Worm (Caenorhabditis elegans) whole organism, L2 larva: ENCODE data around the gene C36E6.2.

ENCODE experiments used
- C34F6.9 ChIP-seq: fragments of 150-350 bp; optimal IDR thresholded peaks from 2 replicates; lab custom pipeline; 2014; ENCODE audit warnings: missing biosample characterization, missing genetic modification characterization
- F13H6.1 ChIP-seq: sonication (generic microtip); optimal IDR thresholded peaks from 2 replicates; lab custom pipeline; 2016; ENCODE audit warnings: missing genetic modification characterization, missing compliant biosample characterization
- R02D3.7 ChIP-seq: fragments of 150-350 bp; optimal IDR thresholded peaks from 2 replicates; lab custom pipeline; 2014; ENCODE audit warnings: missing biosample characterization, missing genetic modification characterization
- ZK546.5 ChIP-seq: sonication (generic microtip); optimal IDR thresholded peaks from 2 replicates; lab custom pipeline; 2017; ENCODE audit warnings: missing biosample characterization, missing genetic modification characterization
- aly-2 ChIP-seq: fragments of 150-350 bp; optimal IDR thresholded peaks from 2 replicates; lab custom pipeline; 2014; ENCODE audit warnings: missing biosample characterization, missing genetic modification characterization
- ama-1 ChIP-seq: fragments of 150-350 bp; optimal IDR thresholded peaks from 2 replicates; lab custom pipeline; 2018; ENCODE audit warnings: inconsistent platforms
- blmp-1 ChIP-seq: sonication (generic microtip); optimal IDR thresholded peaks from 2 replicates; lab custom pipeline; 2017; ENCODE audit warnings: missing genetic modification characterization, mild to moderate bottlenecking, missing compliant biosample characterization, antibody characterized with exemption, moderate library complexity; ENCODE audit not compliant: insufficient read depth
- ceh-16 ChIP-seq: fragments of 150-350 bp; optimal IDR thresholded peaks from 2 replicates; lab custom pipeline; 2014; ENCODE audit warnings: missing biosample characterization, missing genetic modification characterization
- ceh-82 ChIP-seq: fragments of 150-350 bp; optimal IDR thresholded peaks from 2 replicates; lab custom pipeline; 2014; ENCODE audit warnings: missing biosample characterization, missing genetic modification characterization
- crh-2 ChIP-seq: sonication (generic microtip); optimal IDR thresholded peaks from 2 replicates; lab custom pipeline; 2017; ENCODE audit warnings: missing biosample characterization, missing genetic modification characterization
- dmd-4 ChIP-seq: sonication (generic microtip); optimal IDR thresholded peaks from 2 replicates; lab custom pipeline; 2017; ENCODE audit warnings: missing biosample characterization, missing genetic modification characterization
- egl-27 ChIP-seq: sonication (generic microtip); optimal IDR thresholded peaks from 3 replicates; lab custom pipeline; 2017; ENCODE audit warnings: missing biosample characterization, missing genetic modification reagents, missing genetic modification characterization
- elt-1 ChIP-seq: fragments of 150-350 bp; optimal IDR thresholded peaks from 2 replicates; lab custom pipeline; 2014; ENCODE audit warnings: missing biosample characterization, missing genetic modification characterization
- elt-3 ChIP-seq: sonication (generic microtip); optimal IDR thresholded peaks from 2 replicates; lab custom pipeline; 2017; ENCODE audit warnings: missing biosample characterization, missing genetic modification characterization
- fos-1 ChIP-seq: fragments of 150-350 bp; optimal IDR thresholded peaks from 2 replicates; lab custom pipeline; 2014; ENCODE audit warnings: missing biosample characterization, missing genetic modification characterization
- gmeb-1 ChIP-seq: fragments of 150-350 bp; optimal IDR thresholded peaks from 2 replicates; lab custom pipeline; 2014; ENCODE audit warnings: missing biosample characterization, missing genetic modification characterization
- lin-11 ChIP-seq: fragments of 150-350 bp; sonication (generic microtip); optimal IDR thresholded peaks from 2 replicates; lab custom pipeline; 2014; ENCODE audit warnings: missing biosample characterization, missing genetic modification characterization, inconsistent platforms, mixed read lengths
- lin-13 ChIP-seq: fragments of 150-350 bp; optimal IDR thresholded peaks from 2 replicates; lab custom pipeline; 2014; ENCODE audit warnings: missing biosample characterization, missing genetic modification reagents, missing genetic modification characterization
- lin-39 ChIP-seq: fragments of 150-350 bp; optimal IDR thresholded peaks from 2 replicates; lab custom pipeline; 2014; ENCODE audit warnings: missing biosample characterization, missing genetic modification reagents, missing genetic modification characterization
- lsy-2 ChIP-seq, 2 experiments: fragments of 150-350 bp in 1 of 2; sonication (generic microtip) in 1 of 2; optimal IDR thresholded peaks; 2 replicates each; lab custom pipeline; 2014 to 2017; ENCODE audit warnings: missing biosample characterization in 2 of 2, missing genetic modification characterization in 2 of 2
- mab-5 ChIP-seq: fragments of 150-350 bp; optimal IDR thresholded peaks from 2 replicates; lab custom pipeline; 2014; ENCODE audit warnings: missing biosample characterization, missing genetic modification characterization
- mbf-1 ChIP-seq: sonication (generic microtip); optimal IDR thresholded peaks from 2 replicates; lab custom pipeline; 2017; ENCODE audit warnings: missing biosample characterization, missing genetic modification characterization
- mdl-1 ChIP-seq, 2 experiments: fragments of 150-350 bp in 1 of 2; sonication (generic microtip) in 1 of 2; optimal IDR thresholded peaks; 2 replicates each; lab custom pipeline; 2017; ENCODE audit warnings: missing biosample characterization in 2 of 2, missing genetic modification characterization in 2 of 2
- nhr-10 ChIP-seq: sonication (generic microtip); optimal IDR thresholded peaks from 2 replicates; lab custom pipeline; 2017; ENCODE audit warnings: missing biosample characterization, missing genetic modification characterization
- nhr-11 ChIP-seq: fragments of 150-350 bp; optimal IDR thresholded peaks from 2 replicates; lab custom pipeline; 2014; ENCODE audit warnings: missing biosample characterization, missing genetic modification characterization
- nhr-12 ChIP-seq: fragments of 150-350 bp; optimal IDR thresholded peaks from 2 replicates; lab custom pipeline; 2014; ENCODE audit warnings: missing biosample characterization, missing genetic modification characterization
- nhr-129 ChIP-seq: fragments of 150-350 bp; optimal IDR thresholded peaks from 2 replicates; lab custom pipeline; 2014; ENCODE audit warnings: missing biosample characterization, missing genetic modification characterization
- nhr-21 ChIP-seq: fragments of 150-350 bp; optimal IDR thresholded peaks from 2 replicates; lab custom pipeline; 2014; ENCODE audit warnings: missing biosample characterization, missing genetic modification characterization
- nhr-23 ChIP-seq: fragments of 150-350 bp; optimal IDR thresholded peaks from 2 replicates; lab custom pipeline; 2014; ENCODE audit warnings: missing biosample characterization, missing genetic modification reagents, missing genetic modification characterization
- nhr-237 ChIP-seq: fragments of 150-350 bp; optimal IDR thresholded peaks from 2 replicates; lab custom pipeline; 2014; ENCODE audit warnings: missing biosample characterization, missing genetic modification characterization
- nhr-25 ChIP-seq: fragments of 150-350 bp; sonication (generic microtip); optimal IDR thresholded peaks from 3 replicates; lab custom pipeline; 2014; ENCODE audit warnings: missing biosample characterization, missing genetic modification characterization
- nhr-6 ChIP-seq: fragments of 150-350 bp; optimal IDR thresholded peaks from 2 replicates; lab custom pipeline; 2014; ENCODE audit warnings: missing biosample characterization, missing genetic modification characterization
- nhr-77 ChIP-seq: fragments of 150-350 bp; optimal IDR thresholded peaks from 2 replicates; lab custom pipeline; 2014; ENCODE audit warnings: missing biosample characterization, missing genetic modification characterization
- peb-1 ChIP-seq: fragments of 150-350 bp; optimal IDR thresholded peaks from 2 replicates; lab custom pipeline; 2014; ENCODE audit warnings: missing biosample characterization, missing genetic modification characterization
- sem-4 ChIP-seq: fragments of 150-350 bp; optimal IDR thresholded peaks from 2 replicates; lab custom pipeline; 2014; ENCODE audit warnings: missing biosample characterization, missing genetic modification reagents, missing genetic modification characterization
- skn-1 ChIP-seq: sonication (generic microtip); optimal IDR thresholded peaks from 2 replicates; lab custom pipeline; 2017; ENCODE audit warnings: missing biosample characterization, missing genetic modification characterization
- sma-3 ChIP-seq: sonication (generic microtip); optimal IDR thresholded peaks from 2 replicates; lab custom pipeline; 2016; ENCODE audit warnings: missing genetic modification reagents, missing genetic modification characterization, missing compliant biosample characterization
- sma-9 ChIP-seq, 2 experiments: fragments of 150-350 bp in 1 of 2; sonication (generic microtip) in 1 of 2; optimal IDR thresholded peaks; 2 replicates each; lab custom pipeline; 2014 to 2016; ENCODE audit warnings: missing genetic modification characterization in 2 of 2, mild to moderate bottlenecking in 1 of 2, missing biosample characterization in 1 of 2, missing compliant biosample characterization in 1 of 2, missing genetic modification reagents in 1 of 2, moderate library complexity in 1 of 2
- snpc-4 ChIP-seq: fragments of 150-350 bp; optimal IDR thresholded peaks from 2 replicates; lab custom pipeline; 2014; ENCODE audit warnings: missing biosample characterization, missing genetic modification characterization
- unc-39 ChIP-seq: fragments of 150-350 bp; optimal IDR thresholded peaks from 2 replicates; lab custom pipeline; 2014; ENCODE audit warnings: missing biosample characterization, missing genetic modification characterization
- unc-55 ChIP-seq: fragments of 150-350 bp; sonication (generic microtip); optimal IDR thresholded peaks from 3 replicates; lab custom pipeline; 2014; ENCODE audit warnings: missing biosample characterization, missing genetic modification reagents, missing genetic modification characterization
- unc-62 ChIP-seq: fragments of 150-350 bp; optimal IDR thresholded peaks from 2 replicates; lab custom pipeline; 2014; ENCODE audit warnings: missing biosample characterization, missing genetic modification reagents, missing genetic modification characterization
- zag-1 ChIP-seq: fragments of 150-350 bp; optimal IDR thresholded peaks from 2 replicates; lab custom pipeline; 2014; ENCODE audit warnings: missing biosample characterization, missing genetic modification characterization
- ztf-1 ChIP-seq: fragments of 200-800 bp; sonication (Bioruptor generic); conservative IDR thresholded peaks from 2 replicates; pipeline ENCODE4 v1.3.6; 2022; ENCODE audit warnings: missing genetic modification characterization, missing compliant biosample characterization
- ztf-11 ChIP-seq: sonication (generic microtip); optimal IDR thresholded peaks from 2 replicates; lab custom pipeline; 2017; ENCODE audit warnings: missing biosample characterization, missing genetic modification characterization
- ztf-4 ChIP-seq: fragments of 150-350 bp; optimal IDR thresholded peaks from 2 replicates; lab custom pipeline; 2014; ENCODE audit warnings: missing biosample characterization, missing genetic modification characterization

C36E6.2 gene

ce11 chrX:17451410-17451809 is at the start of gene C36E6.2:
TSS of gene C36E6.2 (plus strand) at chrX:17451670.
- TF ChIP-seq ztf-11 (tag; lab: Kevin White, UChicago) (no peak), nhr-25 (peak; percentile 75), aly-2 (tag; lab: Kevin White, UChicago) (no peak), mdl-1 (tag; optimal IDR thresholded peaks at IDR 0.05; lab: Kevin White, UChicago) (peak; percentile 95 to 99), fos-1 (peak; percentile 58), unc-55 (GFP tag; lab: Kevin White, UChicago) (peak; percentile 73), R02D3.7 (tag; lab: Kevin White, UChicago) (no peak), unc-62 (GFP tag; lab: Kevin White, UChicago) (no peak), nhr-237 (no peak), gmeb-1 (tag; lab: Kevin White, UChicago) (peak; percentile 58), F13H6.1 (tag; lab: Kevin White, UChicago) (peak; percentile 73), nhr-77 (tag; lab: Kevin White, UChicago) (no peak), sma-9 (GFP tag; optimal IDR thresholded peaks at IDR 0.05; lab: Kevin White, UChicago) (peak; percentile 83), sma-9 (tag; optimal IDR thresholded peaks at IDR 0.05; lab: Kevin White, UChicago) (no peak), crh-2 (peak; percentile 89), nhr-11 (tag; lab: Kevin White, UChicago) (no peak), mbf-1 (tag; lab: Kevin White, UChicago) (no peak), ztf-1 (no peak), lsy-2 (tag; optimal IDR thresholded peaks at IDR 0.05; lab: Kevin White, UChicago) (peak; percentile 23 to 81), mab-5 (tag; lab: Kevin White, UChicago) (peak; percentile 65), dmd-4 (tag; lab: Kevin White, UChicago) (no peak), lin-39 (tag; lab: Kevin White, UChicago) (no peak), C34F6.9 (peak; percentile 85), nhr-10 (no peak), ZK546.5 (tag; lab: Kevin White, UChicago) (no peak), blmp-1 (peak; percentile 49), nhr-6 (tag; lab: Kevin White, UChicago) (peak; percentile 75), elt-3 (no peak), snpc-4 (tag; lab: Kevin White, UChicago) (no peak), nhr-129 (tag; lab: Kevin White, UChicago) (peak; percentile 92), elt-1 (tag; lab: Kevin White, UChicago) (no peak), skn-1 (tag; lab: Kevin White, UChicago) (peak; percentile 16), lin-11 (tag; lab: Kevin White, UChicago) (no peak), sma-3 (peak; percentile 66), sem-4 (peak; percentile 75), ztf-4 (tag; lab: Kevin White, UChicago) (no peak), nhr-23 (tag; lab: Kevin White, UChicago) (no peak), ama-1 (lab: Kevin White, UChicago) (no peak), ceh-82 (tag; lab: Kevin White, UChicago) (no peak), lin-13 (GFP tag; lab: Kevin White, UChicago) (peak; percentile 54), egl-27 (tag; lab: Kevin White, UChicago) (peak; percentile 40), nhr-21 (tag; lab: Kevin White, UChicago) (peak; percentile 74)
- TF ChIP-seq, all 48 proteins: peak for 20

ce11 chrX:17403058-17403457 is 48.4 kb upstream of the C36E6.2 start:
- TF ChIP-seq nhr-77 (tag; lab: Kevin White, UChicago), result no peak
- no peak for TF ChIP-seq blmp-1
- no peak for TF ChIP-seq ceh-16 (tag; lab: Kevin White, UChicago)
- no peak for TF ChIP-seq elt-1 (tag; lab: Kevin White, UChicago)
- no peak for TF ChIP-seq nhr-6 (tag; lab: Kevin White, UChicago)
- TF ChIP-seq snpc-4 (tag; lab: Kevin White, UChicago), result no peak
- TF ChIP-seq aly-2 (tag; lab: Kevin White, UChicago), result no peak
- no peak for TF ChIP-seq zag-1 (tag; lab: Kevin White, UChicago)
- TF ChIP-seq peb-1, result no peak
- TF ChIP-seq nhr-11 (tag; lab: Kevin White, UChicago), result no peak
- TF ChIP-seq nhr-21 (tag; lab: Kevin White, UChicago), result no peak
- TF ChIP-seq ceh-82 (tag; lab: Kevin White, UChicago), result no peak
- no peak for TF ChIP-seq sma-9 (GFP tag; optimal IDR thresholded peaks at IDR 0.05; lab: Kevin White, UChicago)
- TF ChIP-seq sma-9 (tag; optimal IDR thresholded peaks at IDR 0.05; lab: Kevin White, UChicago), result no peak
- TF ChIP-seq fos-1, result no peak
- no peak for TF ChIP-seq gmeb-1 (tag; lab: Kevin White, UChicago)
- TF ChIP-seq ama-1 (lab: Kevin White, UChicago), result no peak
- no peak for TF ChIP-seq lin-11 (tag; lab: Kevin White, UChicago)
- no peak for TF ChIP-seq F13H6.1 (tag; lab: Kevin White, UChicago)
- TF ChIP-seq nhr-12 (tag; lab: Kevin White, UChicago), result no peak
- no peak for TF ChIP-seq unc-39
